Fruit fly (Drosophila melanogaster) whole organism, embryonic: ENCODE measurements around the gene CG1764.
A peak's percentile ranks its signal among the peaks of the same experiment; 100 is the strongest.

Experiments used
- Bdp1 ChIP-seq: fragments of 200-800 bp; sonication (Bioruptor generic); optimal IDR thresholded peaks from 3 replicates; lab custom pipeline; 2016; ENCODE audit warnings: missing biosample characterization, missing genetic modification characterization
- CG10543 ChIP-seq: fragments of 200-800 bp; sonication (Bioruptor generic); optimal IDR thresholded peaks from 3 replicates; lab custom pipeline; 2017; ENCODE audit warnings: missing biosample characterization, mild to moderate bottlenecking, missing genetic modification characterization, moderate library complexity
- CG11560 ChIP-seq: fragments of 200-800 bp; sonication (Bioruptor generic); IDR thresholded peaks from 3 replicates; pipeline ENCODE4 v1.3.6; 2022; ENCODE audit warnings: missing biosample characterization, missing genetic modification characterization
- CG11723 ChIP-seq: fragments of 200-800 bp; sonication (Bioruptor generic); optimal IDR thresholded peaks from 2 replicates; lab custom pipeline; 2017; ENCODE audit warnings: missing biosample characterization, mild to moderate bottlenecking, missing genetic modification characterization
- CG12219 ChIP-seq: fragments of 200-800 bp; sonication (Bioruptor generic); optimal IDR thresholded peaks from 3 replicates; lab custom pipeline; 2018; ENCODE audit warnings: missing biosample characterization, mild to moderate bottlenecking, missing genetic modification characterization
- CG13287 ChIP-seq: fragments of 200-800 bp; sonication (Bioruptor generic); IDR thresholded peaks from 2 replicates; pipeline ENCODE4 v1.3.6; 2022; ENCODE audit warnings: missing biosample characterization, missing genetic modification characterization; ENCODE audit not compliant: partially characterized antibody
- CG1529 ChIP-seq: fragments of 200-800 bp; sonication (Bioruptor generic); optimal IDR thresholded peaks from 3 replicates; lab custom pipeline; 2018; ENCODE audit warnings: missing biosample characterization, missing genetic modification characterization
- CG2116 ChIP-seq: fragments of 200-800 bp; sonication (Bioruptor generic); optimal IDR thresholded peaks from 3 replicates; lab custom pipeline; 2018; ENCODE audit warnings: missing biosample characterization, mild to moderate bottlenecking, missing genetic modification characterization
- CG2120 ChIP-seq: fragments of 200-800 bp; sonication (Bioruptor generic); optimal IDR thresholded peaks from 3 replicates; lab custom pipeline; 2016; ENCODE audit warnings: missing biosample characterization, missing genetic modification characterization
- CG2875 ChIP-seq: fragments of 200-800 bp; sonication (Bioruptor generic); optimal IDR thresholded peaks from 2 replicates; lab custom pipeline; 2017; ENCODE audit warnings: missing biosample characterization, mild to moderate bottlenecking, missing genetic modification characterization, missing genetic modification reagents
- CG2889 ChIP-seq: fragments of 200-800 bp; sonication (Bioruptor generic); IDR thresholded peaks from 3 replicates; pipeline ENCODE4 v1.3.6; 2022; ENCODE audit warnings: missing biosample characterization, missing genetic modification characterization
- CG33213 ChIP-seq: fragments of 200-800 bp; sonication (Bioruptor generic); optimal IDR thresholded peaks from 3 replicates; lab custom pipeline; 2016; ENCODE audit warnings: missing biosample characterization, missing genetic modification characterization
- CG34422 ChIP-seq: fragments of 200-800 bp; sonication (Bioruptor generic); IDR thresholded peaks from 3 replicates; pipeline ENCODE4 v1.3.6; 2022; ENCODE audit warnings: missing biosample characterization, missing genetic modification characterization
- CG4360 ChIP-seq: fragments of 200-800 bp; sonication (Bioruptor generic); IDR thresholded peaks from 2 replicates; pipeline ENCODE4 v1.3.6; 2022; ENCODE audit warnings: missing biosample characterization, missing genetic modification characterization
- CG5245 ChIP-seq: fragments of 200-800 bp; sonication (Bioruptor generic); optimal IDR thresholded peaks from 3 replicates; lab custom pipeline; 2016; ENCODE audit warnings: missing biosample characterization, missing genetic modification characterization
- CG6175 ChIP-seq: fragments of 200-800 bp; sonication (Bioruptor generic); IDR thresholded peaks from 3 replicates; pipeline ENCODE4 v1.3.6; 2022; ENCODE audit warnings: missing biosample characterization, missing genetic modification characterization
- CG8089 ChIP-seq: fragments of 200-800 bp; sonication (Bioruptor generic); optimal IDR thresholded peaks from 3 replicates; lab custom pipeline; 2016; ENCODE audit warnings: missing biosample characterization, missing genetic modification characterization
- CG8388 ChIP-seq: fragments of 200-800 bp; sonication (Bioruptor generic); optimal IDR thresholded peaks from 2 replicates; lab custom pipeline; 2019; ENCODE audit warnings: missing biosample characterization, mild to moderate bottlenecking, missing genetic modification characterization, moderate library complexity
- CG9215 ChIP-seq: fragments of 200-800 bp; sonication (Bioruptor generic); IDR thresholded peaks from 2 replicates; pipeline ENCODE4 v1.3.6; 2022; ENCODE audit warnings: missing biosample characterization, missing genetic modification characterization
- Dad ChIP-seq: fragments of 200-800 bp; sonication (Bioruptor generic); optimal IDR thresholded peaks from 3 replicates; lab custom pipeline; 2016; ENCODE audit warnings: missing biosample characterization, missing genetic modification characterization
- Eip74EF ChIP-seq, 2 experiments: fragments of 200-800 bp in 1 of 2; fragments of >200 bp in 1 of 2; sonication (Bioruptor generic) in 1 of 2; optimal IDR thresholded peaks; 2 replicates each; lab custom pipeline; 2017 to 2019; ENCODE audit warnings: missing biosample characterization in 2 of 2, missing genetic modification characterization in 2 of 2, mild to moderate bottlenecking in 1 of 2, moderate library complexity in 1 of 2
- Fer2 ChIP-seq: fragments of 200-800 bp; sonication (Bioruptor generic); optimal IDR thresholded peaks from 2 replicates; lab custom pipeline; 2018; ENCODE audit warnings: missing biosample characterization, mild to moderate bottlenecking, missing genetic modification characterization, moderate library complexity
- Fer3 ChIP-seq: fragments of 200-800 bp; sonication (Bioruptor generic); optimal IDR thresholded peaks from 2 replicates; lab custom pipeline; 2018; ENCODE audit warnings: missing biosample characterization, mild to moderate bottlenecking, missing genetic modification characterization, moderate library complexity
- ash1 ChIP-seq: fragments of 200-800 bp; sonication (Bioruptor generic); optimal IDR thresholded peaks from 2 replicates; lab custom pipeline; 2018; ENCODE audit warnings: missing biosample characterization, mild to moderate bottlenecking, missing genetic modification characterization
- az2 ChIP-seq: fragments of 200-800 bp; sonication (Bioruptor generic); optimal IDR thresholded peaks from 3 replicates; lab custom pipeline; 2016; ENCODE audit warnings: missing biosample characterization, missing genetic modification characterization
- bab2 ChIP-seq: fragments of 200-800 bp; sonication (Bioruptor generic); optimal IDR thresholded peaks from 2 replicates; lab custom pipeline; 2016; ENCODE audit warnings: missing biosample characterization, missing genetic modification characterization
- bbx ChIP-seq: fragments of 200-800 bp; sonication (Bioruptor generic); IDR thresholded peaks from 2 replicates; pipeline ENCODE4 v1.3.6; 2022; ENCODE audit warnings: missing biosample characterization, missing genetic modification characterization; ENCODE audit not compliant: partially characterized antibody
- cwo ChIP-seq: fragments of 200-800 bp; sonication (Bioruptor generic); optimal IDR thresholded peaks from 3 replicates; lab custom pipeline; 2017; ENCODE audit warnings: missing biosample characterization, missing genetic modification characterization, mild to moderate bottlenecking, moderate library complexity, missing genetic modification reagents
- emc ChIP-seq: fragments of 200-800 bp; sonication (Bioruptor generic); optimal IDR thresholded peaks from 2 replicates; lab custom pipeline; 2016; ENCODE audit warnings: missing biosample characterization, missing genetic modification characterization
- fd102C ChIP-seq: fragments of 200-800 bp; sonication (Bioruptor generic); optimal IDR thresholded peaks from 2 replicates; lab custom pipeline; 2018; ENCODE audit warnings: missing biosample characterization, mild to moderate bottlenecking, missing genetic modification characterization, moderate library complexity
- fd96Cb ChIP-seq: fragments of 200-800 bp; sonication (Bioruptor generic); optimal IDR thresholded peaks from 2 replicates; lab custom pipeline; 2018; ENCODE audit warnings: missing biosample characterization, mild to moderate bottlenecking, missing genetic modification characterization, moderate library complexity
- gsb-n ChIP-seq: fragments of 200-800 bp; sonication (Bioruptor generic); optimal IDR thresholded peaks from 3 replicates; lab custom pipeline; 2018; ENCODE audit warnings: missing biosample characterization, mild to moderate bottlenecking, missing genetic modification characterization
- hth ChIP-seq: fragments of >200 bp; optimal IDR thresholded peaks from 2 replicates; lab custom pipeline; 2017; ENCODE audit warnings: inconsistent platforms
- jigr1 ChIP-seq: fragments of 200-800 bp; sonication (Bioruptor generic); IDR thresholded peaks from 3 replicates; pipeline ENCODE4 v1.3.6; 2022; ENCODE audit warnings: missing biosample characterization, missing genetic modification characterization
- klu ChIP-seq: fragments of 200-800 bp; sonication (Bioruptor generic); IDR thresholded peaks from 2 replicates; pipeline ENCODE4 v1.3.6; 2022; ENCODE audit warnings: missing biosample characterization, missing genetic modification characterization
- luna ChIP-seq: fragments of 200-800 bp; sonication (Bioruptor generic); optimal IDR thresholded peaks from 2 replicates; lab custom pipeline; 2016; ENCODE audit warnings: missing biosample characterization, missing genetic modification characterization
- mld ChIP-seq: fragments of 200-800 bp; sonication (Bioruptor generic); IDR thresholded peaks from 3 replicates; pipeline ENCODE4 v1.3.6; 2022; ENCODE audit warnings: missing biosample characterization, missing genetic modification characterization; ENCODE audit not compliant: partially characterized antibody
- nau ChIP-seq: fragments of 200-800 bp; sonication (Bioruptor generic); optimal IDR thresholded peaks from 3 replicates; lab custom pipeline; 2017; ENCODE audit warnings: missing biosample characterization, mild to moderate bottlenecking, missing genetic modification characterization, missing genetic modification reagents
- pita ChIP-seq: fragments of 200-800 bp; sonication (Bioruptor generic); optimal IDR thresholded peaks from 2 replicates; lab custom pipeline; 2017; ENCODE audit warnings: missing biosample characterization, mild to moderate bottlenecking, missing genetic modification characterization
- prd ChIP-seq, 3 experiments: fragments of >200 bp in 2 of 3; fragments of 200-800 bp in 1 of 3; sonication (Bioruptor generic) in 1 of 3; optimal IDR thresholded peaks in 2 of 3; IDR thresholded peaks in 1 of 3; 2 replicates in 2 of 3; 3 replicates in 1 of 3; pipeline versions ENCODE4 v1.3.6 to Lab custom; 2017 to 2022; ENCODE audit warnings: missing biosample characterization in 1 of 3, missing genetic modification characterization in 1 of 3
- pzg ChIP-seq: fragments of 200-800 bp; sonication (Bioruptor generic); optimal IDR thresholded peaks from 3 replicates; lab custom pipeline; 2018; ENCODE audit warnings: missing biosample characterization, mild to moderate bottlenecking, missing genetic modification characterization, moderate library complexity
- seq ChIP-seq: fragments of 200-800 bp; sonication (Bioruptor generic); IDR thresholded peaks from 2 replicates; pipeline ENCODE4 v1.3.6; 2022; ENCODE audit warnings: missing biosample characterization, missing genetic modification characterization
- slbo ChIP-seq: fragments of 200-800 bp; sonication (Bioruptor generic); IDR thresholded peaks from 2 replicates; pipeline ENCODE4 v1.3.6; 2022; ENCODE audit warnings: missing biosample characterization, missing genetic modification characterization
- so ChIP-seq: fragments of 200-800 bp; sonication (Bioruptor generic); IDR thresholded peaks from 3 replicates; pipeline ENCODE4 v1.3.6; 2022; ENCODE audit warnings: missing biosample characterization, missing genetic modification characterization
- sqz ChIP-seq: fragments of 200-800 bp; sonication (Bioruptor generic); optimal IDR thresholded peaks from 3 replicates; lab custom pipeline; 2018; ENCODE audit warnings: missing biosample characterization, mild to moderate bottlenecking, missing genetic modification characterization
- tio ChIP-seq: fragments of 200-800 bp; sonication (Bioruptor generic); optimal IDR thresholded peaks from 2 replicates; lab custom pipeline; 2017; ENCODE audit warnings: missing biosample characterization, missing genetic modification characterization, inconsistent platforms
- tll ChIP-seq, 2 experiments: fragments of 200-800 bp in 1 of 2; fragments of >200 bp in 1 of 2; sonication (Bioruptor generic) in 1 of 2; optimal IDR thresholded peaks; 2 replicates each; lab custom pipeline; 2017 to 2019; ENCODE audit warnings: missing biosample characterization in 2 of 2, missing genetic modification characterization in 2 of 2, mild to moderate bottlenecking in 1 of 2, moderate library complexity in 1 of 2
- wor ChIP-seq: fragments of 200-800 bp; sonication (Bioruptor generic); IDR thresholded peaks from 2 replicates; pipeline ENCODE4 v1.3.6; 2022; ENCODE audit warnings: missing biosample characterization, missing genetic modification characterization
- zen ChIP-seq: fragments of 200-800 bp; sonication (Bioruptor generic); optimal IDR thresholded peaks from 3 replicates; lab custom pipeline; 2018; ENCODE audit warnings: missing biosample characterization, mild to moderate bottlenecking, missing genetic modification characterization, moderate library complexity
- zfh2 ChIP-seq: fragments of 200-800 bp; sonication (Bioruptor generic); optimal IDR thresholded peaks from 2 replicates; lab custom pipeline; 2016; ENCODE audit warnings: missing biosample characterization, missing genetic modification characterization

The CG1764 gene

DNA sequence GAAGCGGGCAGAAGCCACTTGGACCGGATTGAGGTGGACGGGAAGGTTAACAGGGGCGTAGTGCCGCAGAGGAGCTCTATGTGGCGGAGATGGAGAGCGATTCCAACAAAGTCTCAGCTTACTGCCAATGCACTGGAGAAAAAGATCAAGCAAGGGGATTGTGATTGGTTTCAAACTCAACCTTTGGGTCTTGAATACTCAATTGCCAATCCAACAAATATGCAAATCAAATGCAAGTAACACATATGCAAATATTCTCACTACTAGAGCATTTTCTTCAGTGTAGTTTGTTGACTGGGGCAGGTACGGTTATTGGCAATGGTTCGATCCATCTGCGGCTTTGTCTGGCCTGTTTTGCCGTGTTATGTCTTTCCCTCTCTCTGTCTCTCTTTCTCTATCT is 50.9 kb downstream of the CG1764 start (continued):
- TF ChIP-seq CG2889 (GFP tag; lab: Robert Waterston, UW) = peak; percentile 46; the same call in 1 of the 3 replicates
- peak; percentile 64 for TF ChIP-seq CG11723 (GFP tag; lab: Kevin White, UChicago)
- TF ChIP-seq prd (optimal IDR thresholded peaks at IDR 0.05; lab: Kevin White, UChicago) = no peak
- peak; percentile 81 for TF ChIP-seq prd (GFP tag; IDR thresholded peaks at IDR 0.05; lab: Robert Waterston, UW)
- TF ChIP-seq CG9215 = peak; percentile 63
- 0 out of 2 replicates have a peak, but pooled peaks have one; percentile 45 for TF ChIP-seq klu (GFP tag; lab: Robert Waterston, UW)
- TF ChIP-seq so (GFP tag; lab: Robert Waterston, UW) = peak; percentile 81; the same call in 2 of the 3 replicates
- peak; percentile 58 for TF ChIP-seq nau (GFP tag; lab: Kevin White, UChicago)
- TF ChIP-seq CG10543 = no peak
- peak; percentile 17 for TF ChIP-seq zen (tag; lab: Kevin White, UChicago)
- no peak for TF ChIP-seq Fer2 (tag; lab: Kevin White, UChicago)
- no peak for TF ChIP-seq bbx (GFP tag; lab: Robert Waterston, UW)
- TF ChIP-seq seq = peak; percentile 66
- TF ChIP-seq CG4360 (GFP tag; lab: Robert Waterston, UW) = no peak
- peak; percentile 56 for TF ChIP-seq emc (GFP tag; lab: Kevin White, UChicago)
- peak; percentile 68 for TF ChIP-seq bab2 (GFP tag; lab: Kevin White, UChicago)
- peak; percentile 30 for TF ChIP-seq CG1529 (GFP tag; lab: Kevin White, UChicago)
- peak; percentile 60; the same call in 1 of the 3 replicates for TF ChIP-seq jigr1 (GFP tag; lab: Robert Waterston, UW)
- no peak for TF ChIP-seq hth (lab: Kevin White, UChicago)
- no peak for TF ChIP-seq sqz
- TF ChIP-seq pzg (GFP tag; lab: Kevin White, UChicago) = no peak
- peak; percentile 68 for TF ChIP-seq CG8388 (GFP tag; lab: Kevin White, UChicago)
- peak; percentile 73; the same call in 1 of the 3 replicates for TF ChIP-seq CG6175 (GFP tag; lab: Robert Waterston, UW)
- TF ChIP-seq CG2116 (GFP tag; lab: Kevin White, UChicago) = no peak
- no peak for TF ChIP-seq fd102C (GFP tag; lab: Kevin White, UChicago)
- peak; percentile 84 for TF ChIP-seq CG34422 (GFP tag; lab: Robert Waterston, UW)
- TF ChIP-seq cwo (GFP tag; lab: Kevin White, UChicago) = peak; percentile 67
- peak; percentile 75 for TF ChIP-seq az2 (GFP tag; lab: Kevin White, UChicago)
- TF ChIP-seq CG13287 (GFP tag; lab: Robert Waterston, UW) = no peak
- TF ChIP-seq mld (GFP tag; lab: Robert Waterston, UW) = no peak
- no peak for TF ChIP-seq pita (GFP tag; lab: Kevin White, UChicago)
- TF ChIP-seq Fer3 (tag; lab: Kevin White, UChicago) = peak; percentile 67
- peak; percentile 68 for TF ChIP-seq CG8089 (GFP tag; lab: Kevin White, UChicago)
- peak in 1 of 2 experiments; percentile 0 for TF ChIP-seq tll (GFP tag; optimal IDR thresholded peaks at IDR 0.05; lab: Kevin White, UChicago)
- peak; percentile 65 for TF ChIP-seq CG5245 (GFP tag; lab: Kevin White, UChicago)
- TF ChIP-seq wor = peak; percentile 53
- peak; percentile 77 for TF ChIP-seq CG2120 (GFP tag; lab: Kevin White, UChicago)
- peak; percentile 49 for TF ChIP-seq Bdp1 (GFP tag; lab: Kevin White, UChicago)
- TF ChIP-seq CG2875 = peak; percentile 68
- TF ChIP-seq zfh2 (GFP tag; lab: Kevin White, UChicago) = peak; percentile 83
- TF ChIP-seq Dad (GFP tag; lab: Kevin White, UChicago) = peak; percentile 82
- TF ChIP-seq slbo (GFP tag; lab: Robert Waterston, UW) = peak; percentile 83
- TF ChIP-seq CG33213 (GFP tag; lab: Kevin White, UChicago) = peak; percentile 65
- peak in 1 of 2 experiments; percentile 46 for TF ChIP-seq Eip74EF (GFP tag; optimal IDR thresholded peaks at IDR 0.05; lab: Kevin White, UChicago)
- TF ChIP-seq luna (GFP tag; lab: Kevin White, UChicago) = peak; percentile 9
- TF ChIP-seq gsb-n (tag; lab: Kevin White, UChicago) = peak; percentile 46
- TF ChIP-seq CG12219 (GFP tag; lab: Kevin White, UChicago) = peak; percentile 77
- TF ChIP-seq fd96Cb (tag; lab: Kevin White, UChicago) = peak; percentile 76
- peak; percentile 66 for TF ChIP-seq CG11560 (tag; lab: Robert Waterston, UW)
- no peak for TF ChIP-seq ash1 (GFP tag; lab: Kevin White, UChicago)
- peak; percentile 60 for TF ChIP-seq tio
